Fruit fly (Drosophila melanogaster) whole organism, pupa: ENCODE data around the gene CG14362.

Experiments
- CG10348 ChIP-seq: fragments of 200-800 bp; sonication (Bioruptor generic); IDR thresholded peaks from 2 replicates; pipeline ENCODE4 v1.3.6; 2022; ENCODE audit warnings: missing biosample characterization, missing genetic modification characterization
- CG12605 ChIP-seq: fragments of 200-800 bp; sonication (Bioruptor generic); IDR thresholded peaks from 2 replicates; pipeline ENCODE4 v1.3.6; 2022; ENCODE audit warnings: missing biosample characterization, missing genetic modification characterization
- CG13204 ChIP-seq: fragments of 200-800 bp; sonication (Bioruptor generic); optimal IDR thresholded peaks from 2 replicates; lab custom pipeline; 2018; ENCODE audit warnings: missing biosample characterization, mild to moderate bottlenecking, missing genetic modification characterization, moderate library complexity
- CG14655 ChIP-seq: fragments of 200-800 bp; sonication (Bioruptor generic); optimal IDR thresholded peaks from 3 replicates; lab custom pipeline; 2017; ENCODE audit warnings: mild to moderate bottlenecking, missing biosample characterization, missing genetic modification reagents, missing genetic modification characterization
- CG15710 ChIP-seq: fragments of 200-800 bp; sonication (Bioruptor generic); optimal IDR thresholded peaks from 2 replicates; lab custom pipeline; 2018; ENCODE audit warnings: missing biosample characterization, mild to moderate bottlenecking, missing genetic modification characterization, moderate library complexity
- CG17806 ChIP-seq: fragments of 200-800 bp; sonication (Bioruptor generic); optimal IDR thresholded peaks from 2 replicates; lab custom pipeline; 2018; ENCODE audit warnings: missing biosample characterization, mild to moderate bottlenecking, missing genetic modification characterization, moderate library complexity
- CG32121 ChIP-seq: fragments of 200-800 bp; sonication (Bioruptor generic); IDR thresholded peaks from 2 replicates; pipeline ENCODE4 v1.3.6; 2022; ENCODE audit warnings: missing biosample characterization, missing genetic modification characterization
- CG34367 ChIP-seq: fragments of 200-800 bp; sonication (Bioruptor generic); optimal IDR thresholded peaks from 2 replicates; lab custom pipeline; 2018; ENCODE audit warnings: missing biosample characterization, mild to moderate bottlenecking, missing genetic modification characterization
- CG4496 ChIP-seq: fragments of 200-800 bp; sonication (Bioruptor generic); IDR thresholded peaks from 3 replicates; pipeline ENCODE4 v1.3.6; 2022; ENCODE audit warnings: missing biosample characterization, missing genetic modification characterization
- CG8159 ChIP-seq: fragments of 200-800 bp; sonication (Bioruptor generic); optimal IDR thresholded peaks from 3 replicates; lab custom pipeline; 2018; ENCODE audit warnings: missing biosample characterization, mild to moderate bottlenecking, missing genetic modification characterization, moderate library complexity
- CG8301 ChIP-seq: fragments of 200-800 bp; sonication (Bioruptor generic); optimal IDR thresholded peaks from 2 replicates; lab custom pipeline; 2018; ENCODE audit warnings: missing biosample characterization, mild to moderate bottlenecking, missing genetic modification characterization
- CG9948 ChIP-seq: fragments of 200-800 bp; sonication (Bioruptor generic); optimal IDR thresholded peaks from 2 replicates; lab custom pipeline; 2018; ENCODE audit warnings: missing biosample characterization, mild to moderate bottlenecking, missing genetic modification characterization, moderate library complexity
- D1 ChIP-seq: fragments of 200-800 bp; sonication (Bioruptor generic); optimal IDR thresholded peaks from 2 replicates; lab custom pipeline; 2018; ENCODE audit warnings: missing biosample characterization, mild to moderate bottlenecking, missing genetic modification characterization, moderate library complexity
- EcR ChIP-seq: fragments of 200-800 bp; sonication (Bioruptor generic); optimal IDR thresholded peaks from 3 replicates; lab custom pipeline; 2019; ENCODE audit warnings: missing biosample characterization, missing genetic modification characterization, mild to moderate bottlenecking, moderate library complexity, missing genetic modification reagents
- Ets98B ChIP-seq: fragments of 200-800 bp; sonication (Bioruptor generic); IDR thresholded peaks from 2 replicates; pipeline ENCODE4 v1.3.6; 2022; ENCODE audit warnings: missing biosample characterization, missing genetic modification characterization
- Pif1A ChIP-seq: fragments of 200-800 bp; sonication (Bioruptor generic); optimal IDR thresholded peaks from 3 replicates; lab custom pipeline; 2016; ENCODE audit warnings: missing biosample characterization, missing genetic modification characterization
- Pif1B ChIP-seq: fragments of 200-800 bp; sonication (Bioruptor generic); optimal IDR thresholded peaks from 3 replicates; lab custom pipeline; 2016; ENCODE audit warnings: missing biosample characterization, missing genetic modification characterization
- Snoo ChIP-seq: fragments of 200-800 bp; sonication (Bioruptor generic); optimal IDR thresholded peaks from 3 replicates; lab custom pipeline; 2017; ENCODE audit warnings: missing biosample characterization, mild to moderate bottlenecking, missing genetic modification characterization, inconsistent platforms
- fd96Ca ChIP-seq: fragments of 200-800 bp; sonication (Bioruptor generic); IDR thresholded peaks from 3 replicates; pipeline ENCODE4 v1.3.6; 2022; ENCODE audit warnings: missing biosample characterization, missing genetic modification characterization
- gl ChIP-seq: fragments of 200-800 bp; sonication (Bioruptor generic); optimal IDR thresholded peaks from 2 replicates; lab custom pipeline; 2018; ENCODE audit warnings: missing biosample characterization, mild to moderate bottlenecking, missing genetic modification characterization
- rn ChIP-seq: fragments of 200-800 bp; sonication (Bioruptor generic); IDR thresholded peaks from 2 replicates; pipeline ENCODE4 v1.3.6; 2022; ENCODE audit warnings: missing biosample characterization, missing genetic modification characterization

CG14362 gene

dm6 chr3R:13857339-13857738 lies 2.1 kb upstream of the CG14362 start:
- TF ChIP-seq rn = peak; percentile 52
- TF ChIP-seq CG14655 (GFP tag; lab: Kevin White, UChicago) = peak; percentile 54
- peak; percentile 90 for TF ChIP-seq CG32121 (GFP tag; lab: Robert Waterston, UW)
- 0 out of 2 replicates have a peak, but pooled peaks have one; percentile 23 for TF ChIP-seq CG10348 (GFP tag; lab: Robert Waterston, UW)
- TF ChIP-seq CG12605 (GFP tag; lab: Robert Waterston, UW) = peak; percentile 57
- peak; percentile 57 for TF ChIP-seq CG8301 (tag; lab: Kevin White, UChicago)
- no peak for TF ChIP-seq D1 (tag; lab: Kevin White, UChicago)
- TF ChIP-seq Snoo (tag; lab: Kevin White, UChicago) = no peak
- peak; percentile 77 for TF ChIP-seq CG4496
- peak; percentile 32 for TF ChIP-seq CG17806 (tag; lab: Kevin White, UChicago)
- peak; percentile 79 for TF ChIP-seq fd96Ca
- TF ChIP-seq CG15710 (tag; lab: Kevin White, UChicago) = peak; percentile 46
- TF ChIP-seq CG34367 (tag; lab: Kevin White, UChicago) = no peak
- peak; percentile 50 for TF ChIP-seq Pif1A (GFP tag; lab: Kevin White, UChicago)
- TF ChIP-seq EcR (GFP tag; lab: Kevin White, UChicago) = no peak
- TF ChIP-seq CG8159 (tag; lab: Kevin White, UChicago) = peak; percentile 47
- TF ChIP-seq gl (tag; lab: Kevin White, UChicago) = no peak
- TF ChIP-seq CG9948 (tag; lab: Kevin White, UChicago) = peak; percentile 40
- TF ChIP-seq Pif1B (GFP tag; lab: Kevin White, UChicago) = peak; percentile 42
- peak; percentile 86 for TF ChIP-seq Ets98B (GFP tag; lab: Robert Waterston, UW)
- TF ChIP-seq CG13204 (GFP tag; lab: Kevin White, UChicago) = no peak

- TF ChIP-seq D1 (tag; lab: Kevin White, UChicago) = peak; percentile 11
- no peak for TF ChIP-seq CG34367 (tag; lab: Kevin White, UChicago)
- no peak for TF ChIP-seq CG12605 (GFP tag; lab: Robert Waterston, UW)
- TF ChIP-seq CG8301 (tag; lab: Kevin White, UChicago) = peak; percentile 11
- no peak for TF ChIP-seq Pif1A (GFP tag; lab: Kevin White, UChicago)
- TF ChIP-seq CG13204 (GFP tag; lab: Kevin White, UChicago) = no peak
- TF ChIP-seq CG9948 (tag; lab: Kevin White, UChicago) = peak; percentile 41
- peak; percentile 61 for TF ChIP-seq CG8159 (tag; lab: Kevin White, UChicago)
- no peak for TF ChIP-seq EcR (GFP tag; lab: Kevin White, UChicago)
- TF ChIP-seq Snoo (tag; lab: Kevin White, UChicago) = peak; percentile 26
- TF ChIP-seq CG32121 (GFP tag; lab: Robert Waterston, UW) = no peak
- TF ChIP-seq Pif1B (GFP tag; lab: Kevin White, UChicago) = no peak
- TF ChIP-seq gl (tag; lab: Kevin White, UChicago) = peak; percentile 5
- no peak for TF ChIP-seq CG10348 (GFP tag; lab: Robert Waterston, UW)
- TF ChIP-seq CG15710 (tag; lab: Kevin White, UChicago) = peak; percentile 61
- peak; percentile 55 for TF ChIP-seq CG14655 (GFP tag; lab: Kevin White, UChicago)
- TF ChIP-seq CG4496 = no peak
- no peak for TF ChIP-seq Ets98B (GFP tag; lab: Robert Waterston, UW)
- TF ChIP-seq rn = no peak
- TF ChIP-seq CG17806 (tag; lab: Kevin White, UChicago) = peak; percentile 27
- no peak for TF ChIP-seq fd96Ca
Observed at dm6 chr3R:13850992-13851391, 4.3 kb downstream of the CG14362 start.

dm6 chr3R:13849327-13849726 lies 5.9 kb downstream of the CG14362 start:
- TF ChIP-seq CG17806 (tag; lab: Kevin White, UChicago) = peak; percentile 82
- peak; percentile 33; the same call in 1 of the 2 replicates for TF ChIP-seq CG12605 (GFP tag; lab: Robert Waterston, UW)
- TF ChIP-seq CG10348 (GFP tag; lab: Robert Waterston, UW) = no peak
- peak; percentile 38 for TF ChIP-seq Pif1A (GFP tag; lab: Kevin White, UChicago)
- TF ChIP-seq Pif1B (GFP tag; lab: Kevin White, UChicago) = peak; percentile 65
- TF ChIP-seq rn = no peak
- TF ChIP-seq CG34367 (tag; lab: Kevin White, UChicago) = peak; percentile 73
- peak; percentile 34 for TF ChIP-seq gl (tag; lab: Kevin White, UChicago)
- no peak for TF ChIP-seq Ets98B (GFP tag; lab: Robert Waterston, UW)
- TF ChIP-seq EcR (GFP tag; lab: Kevin White, UChicago) = no peak
- no peak for TF ChIP-seq CG4496
- peak; percentile 22 for TF ChIP-seq CG13204 (GFP tag; lab: Kevin White, UChicago)
- TF ChIP-seq D1 (tag; lab: Kevin White, UChicago) = peak; percentile 53
- no peak for TF ChIP-seq fd96Ca
- peak; percentile 48 for TF ChIP-seq CG8301 (tag; lab: Kevin White, UChicago)
- peak; percentile 64 for TF ChIP-seq Snoo (tag; lab: Kevin White, UChicago)
- peak; percentile 75 for TF ChIP-seq CG15710 (tag; lab: Kevin White, UChicago)
- peak; percentile 63 for TF ChIP-seq CG14655 (GFP tag; lab: Kevin White, UChicago)
- peak; percentile 76 for TF ChIP-seq CG9948 (tag; lab: Kevin White, UChicago)
- TF ChIP-seq CG8159 (tag; lab: Kevin White, UChicago) = peak; percentile 80
- no peak for TF ChIP-seq CG32121 (GFP tag; lab: Robert Waterston, UW)

- TF ChIP-seq D1 (tag; lab: Kevin White, UChicago) (peak; percentile 22), CG34367 (tag; lab: Kevin White, UChicago) (peak; percentile 17), CG15710 (tag; lab: Kevin White, UChicago) (peak; percentile 59), Ets98B (GFP tag; lab: Robert Waterston, UW) (no peak), Pif1B (GFP tag; lab: Kevin White, UChicago) (no peak), CG32121 (GFP tag; lab: Robert Waterston, UW) (no peak), CG9948 (tag; lab: Kevin White, UChicago) (peak; percentile 67), CG8159 (tag; lab: Kevin White, UChicago) (peak; percentile 53), Pif1A (GFP tag; lab: Kevin White, UChicago) (no peak), CG12605 (GFP tag; lab: Robert Waterston, UW) (no peak), CG17806 (tag; lab: Kevin White, UChicago) (peak; percentile 50), CG14655 (GFP tag; lab: Kevin White, UChicago) (peak; percentile 66), CG8301 (tag; lab: Kevin White, UChicago) (no peak), Snoo (tag; lab: Kevin White, UChicago) (no peak), CG10348 (GFP tag; lab: Robert Waterston, UW) (no peak), CG4496 (no peak)
Observed at dm6 chr3R:13848272-13848671, 7.0 kb downstream of the CG14362 start.
